Worm (Caenorhabditis elegans): ENCODE data around the gene atf-4.

atf-4 gene

DNA sequence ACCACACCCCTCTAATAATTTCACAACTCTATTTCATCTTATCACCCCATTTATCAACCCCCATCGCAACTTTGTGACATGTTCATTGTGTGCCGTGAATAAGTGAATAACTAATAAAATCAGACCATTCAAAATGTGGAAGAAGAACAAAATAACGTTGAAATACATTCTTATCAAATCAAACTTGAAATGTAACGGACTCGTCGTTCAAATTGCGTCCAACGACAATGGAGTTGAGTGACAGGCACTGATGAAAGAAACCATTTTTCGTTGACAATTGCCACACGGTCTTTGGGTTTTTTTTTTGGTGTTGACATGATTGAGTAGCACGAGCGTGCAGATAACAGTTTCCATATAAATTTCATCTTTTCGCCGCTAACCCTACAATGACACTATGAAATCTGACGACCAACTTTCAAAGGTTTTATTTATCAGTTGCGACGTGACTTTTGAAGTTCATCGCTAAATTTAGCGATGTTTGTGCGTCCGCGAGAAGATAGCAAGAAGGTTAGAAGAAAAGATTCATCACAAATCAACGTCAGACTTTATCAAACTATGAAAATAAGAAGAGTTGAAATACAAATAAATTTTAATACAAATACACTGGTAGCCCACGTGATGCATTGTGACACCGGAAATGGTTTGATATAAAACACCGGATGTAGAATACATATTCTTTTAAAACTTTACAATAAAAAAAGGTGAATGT, 27.0 kb downstream of the atf-4 start:
- no peak for TF ChIP-seq sptf-1 (tag; optimal IDR thresholded peaks at IDR 0.05)
- no peak for TF ChIP-seq blmp-1 (tag; optimal IDR thresholded peaks at IDR 0.05)
- TF ChIP-seq lin-13 (tag; optimal IDR thresholded peaks at IDR 0.05) = no peak
- no peak for TF ChIP-seq ham-2 (GFP tag; optimal IDR thresholded peaks at IDR 0.05)
- no peak for TF ChIP-seq flh-1 (GFP tag; optimal IDR thresholded peaks at IDR 0.05)
- TF ChIP-seq mab-5 (tag; optimal IDR thresholded peaks at IDR 0.05) = no peak
- TF ChIP-seq snpc-4 (tag; optimal IDR thresholded peaks at IDR 0.05) = no peak
- no peak for TF ChIP-seq elt-1 (tag; optimal IDR thresholded peaks at IDR 0.05; ENCODE audit: borderline replicate concordance, insufficient read depth)
- TF ChIP-seq zip-8 (tag; optimal IDR thresholded peaks at IDR 0.05) = no peak

DNA sequence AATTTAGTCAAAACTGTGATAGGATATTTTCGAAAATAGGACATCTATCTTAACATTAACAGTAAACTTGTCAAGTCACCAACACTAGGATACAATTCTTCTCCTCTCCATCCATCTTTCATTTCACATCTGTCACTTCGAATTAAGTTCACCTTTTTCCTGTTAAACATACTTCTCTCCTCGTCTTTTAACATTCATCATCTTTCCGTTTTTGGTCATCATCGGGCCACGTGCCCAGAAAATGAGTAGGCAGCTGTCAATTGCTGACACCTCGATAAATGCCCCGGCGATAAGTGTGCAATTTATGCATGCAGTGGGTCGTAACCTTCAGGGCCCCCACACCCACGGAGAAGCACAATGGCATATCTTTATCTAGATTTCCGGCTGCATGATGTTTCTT, 30.4 kb downstream of the atf-4 start:
- TF ChIP-seq unc-62 (GFP tag; optimal IDR thresholded peaks at IDR 0.05) (peak; percentile 68), nhr-237 (tag; optimal IDR thresholded peaks at IDR 0.05) (no peak), nhr-2 (tag; optimal IDR thresholded peaks at IDR 0.05) (peak; percentile 12)

DNA sequence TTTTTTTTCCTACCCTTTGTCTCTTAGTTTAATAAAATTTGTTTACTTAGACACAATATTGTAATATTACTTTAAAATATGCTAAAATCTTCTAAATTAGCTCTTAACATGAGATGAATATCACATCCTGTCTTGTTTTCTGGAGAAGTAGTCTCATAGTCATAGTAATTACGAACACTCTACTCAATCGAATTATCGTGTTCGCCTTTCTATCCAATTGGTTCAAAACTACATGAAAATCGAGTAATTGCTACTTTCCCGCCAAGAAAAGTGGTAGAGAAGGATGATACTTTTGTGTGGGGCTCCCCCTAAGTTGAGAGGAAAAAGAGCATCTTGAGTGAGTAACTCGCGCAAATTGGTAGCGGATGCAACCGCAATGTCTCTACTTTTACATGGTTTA, 32.5 kb downstream of the atf-4 start:
- TF ChIP-seq ces-1 (GFP tag; optimal IDR thresholded peaks at IDR 0.05) = peak; percentile 89
- TF ChIP-seq ceh-43 (GFP tag; optimal IDR thresholded peaks at IDR 0.05) = no peak
- no peak for TF ChIP-seq bed-3 (GFP tag; optimal IDR thresholded peaks at IDR 0.05)
- TF ChIP-seq M03D4.4 (tag; optimal IDR thresholded peaks at IDR 0.05) = no peak
- no peak for TF ChIP-seq nhr-28 (tag; optimal IDR thresholded peaks at IDR 0.05)
- no peak for TF ChIP-seq snpc-4 (tag; optimal IDR thresholded peaks at IDR 0.05)
- no peak for TF ChIP-seq unc-62 (GFP tag; optimal IDR thresholded peaks at IDR 0.05)
- TF ChIP-seq nhr-12 (tag; optimal IDR thresholded peaks at IDR 0.05) = no peak

DNA sequence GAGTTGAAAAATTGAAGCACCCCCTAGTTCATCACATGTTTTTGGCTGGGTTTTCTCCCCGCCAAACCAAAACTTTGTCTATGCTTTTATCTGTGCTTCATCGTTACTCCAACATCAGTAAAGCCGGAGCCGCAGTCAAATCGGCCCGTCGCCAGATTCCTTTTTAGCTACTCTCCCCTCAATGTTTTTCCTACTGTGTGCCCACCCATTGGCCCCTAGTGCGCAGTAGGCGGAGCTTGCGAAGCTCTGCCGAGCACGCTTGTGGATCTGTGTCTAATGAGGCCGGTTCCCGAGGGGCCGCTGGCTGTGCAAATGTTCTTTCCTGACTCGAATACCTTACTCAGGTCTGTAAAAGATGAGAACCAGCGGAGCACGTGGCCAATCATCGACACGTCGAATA, 34.3 kb downstream of the atf-4 start:
- TF ChIP-seq elt-1 (tag; optimal IDR thresholded peaks at IDR 0.05; ENCODE audit: borderline replicate concordance, insufficient read depth) (no peak), lsy-2 (tag; optimal IDR thresholded peaks at IDR 0.05) (peak; percentile 34), unc-62 (GFP tag; optimal IDR thresholded peaks at IDR 0.05) (no peak), lin-32 (GFP tag; optimal IDR thresholded peaks at IDR 0.05) (no peak)

DNA sequence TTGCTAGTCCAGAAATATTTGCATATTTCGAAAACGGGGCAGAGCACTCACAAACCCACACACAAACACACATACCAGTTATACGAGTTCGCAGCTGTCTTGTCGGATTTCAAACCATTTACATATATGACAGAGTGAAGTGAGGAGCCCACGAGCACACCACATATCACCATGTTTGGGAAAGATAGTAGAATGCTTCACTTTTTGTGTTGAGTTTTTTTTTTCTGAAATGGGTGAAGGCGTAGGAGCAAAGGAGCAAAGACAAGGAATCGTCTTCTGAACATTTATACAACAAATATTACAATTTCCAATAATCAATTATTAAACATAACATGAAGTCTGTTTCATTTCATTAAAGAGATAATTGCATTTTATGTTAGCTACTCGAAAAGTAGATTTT, 35.4 kb downstream of the atf-4 start:
- no peak for TF ChIP-seq bed-3 (GFP tag; optimal IDR thresholded peaks at IDR 0.05)
- TF ChIP-seq ceh-39 (tag; optimal IDR thresholded peaks at IDR 0.05) = no peak
- TF ChIP-seq mls-2 (tag; optimal IDR thresholded peaks at IDR 0.05) = no peak

DNA sequence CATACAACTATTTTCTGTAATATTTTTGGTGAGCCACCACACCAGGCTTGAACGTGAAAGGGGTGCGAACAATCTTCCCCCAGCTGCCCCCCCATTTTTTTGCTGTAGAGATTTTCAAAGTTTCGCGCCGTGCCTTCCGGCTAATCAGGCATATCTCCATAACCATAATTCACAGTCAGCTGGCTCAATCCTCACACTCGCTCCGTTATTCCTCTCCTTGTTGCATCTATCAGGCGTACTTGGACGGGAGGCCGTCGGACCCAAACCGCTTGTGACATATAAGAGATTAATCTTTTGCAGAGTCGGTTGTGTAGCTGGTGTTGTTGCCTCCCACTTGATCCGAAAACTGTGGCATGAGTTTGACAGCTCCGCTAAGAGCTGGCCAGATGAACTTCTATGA, 37.4 kb downstream of the atf-4 start, which contains the start of gene unc-3:
TSS of gene unc-3 (plus strand) at position 301 of the 400 bp plus-strand sequence.
- TF ChIP-seq ztf-11 (tag; optimal IDR thresholded peaks at IDR 0.05) (no peak), bed-3 (GFP tag; optimal IDR thresholded peaks at IDR 0.05) (no peak), lsy-2 (tag; optimal IDR thresholded peaks at IDR 0.05) (no peak), flh-1 (GFP tag; optimal IDR thresholded peaks at IDR 0.05) (no peak), mls-2 (tag; optimal IDR thresholded peaks at IDR 0.05) (no peak), sem-2 (GFP tag; optimal IDR thresholded peaks at IDR 0.05) (no peak), elt-1 (tag; optimal IDR thresholded peaks at IDR 0.05; ENCODE audit: borderline replicate concordance, insufficient read depth) (no peak), blmp-1 (tag; optimal IDR thresholded peaks at IDR 0.05) (no peak), elt-3 (tag; optimal IDR thresholded peaks at IDR 0.05) (no peak), sptf-1 (tag; optimal IDR thresholded peaks at IDR 0.05) (no peak), ceh-39 (tag; optimal IDR thresholded peaks at IDR 0.05) (no peak), unc-62 (GFP tag; optimal IDR thresholded peaks at IDR 0.05) (no peak), ces-1 (GFP tag; optimal IDR thresholded peaks at IDR 0.05) (no peak), nhr-28 (tag; optimal IDR thresholded peaks at IDR 0.05) (no peak), lin-32 (GFP tag; optimal IDR thresholded peaks at IDR 0.05) (no peak), pha-4 (tag; optimal IDR thresholded peaks at IDR 0.05) (no peak), ceh-43 (GFP tag; optimal IDR thresholded peaks at IDR 0.05) (no peak), unc-39 (tag; optimal IDR thresholded peaks at IDR 0.05) (no peak), drap-1 (GFP tag; optimal IDR thresholded peaks at IDR 0.05) (no peak), mab-5 (tag; optimal IDR thresholded peaks at IDR 0.05) (no peak)

All from whole organism, mixed stage, embryonic.